Worm (Caenorhabditis elegans): ENCODE data around the gene C04B4.4.

DNA sequence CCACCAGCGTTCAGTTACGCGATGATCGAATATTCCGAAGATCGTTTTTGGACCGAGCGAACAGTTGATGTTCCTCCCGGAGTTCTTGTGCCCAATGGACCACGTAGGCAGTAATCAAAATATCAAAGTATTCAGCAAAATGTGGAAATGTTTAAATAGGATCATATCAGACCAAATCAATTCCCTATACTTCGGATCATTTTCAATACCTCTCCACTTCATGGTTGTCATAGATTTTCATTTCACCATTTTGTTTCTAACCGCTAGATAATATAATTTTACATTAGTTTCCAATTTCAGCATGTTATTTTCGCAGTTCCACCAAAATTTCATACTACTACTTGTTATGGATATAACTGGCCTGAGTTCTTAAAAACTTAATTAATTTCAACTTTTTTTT, 26.9 kb downstream of the C04B4.4 start:
- TF ChIP-seq W03F9.2 (tag; optimal IDR thresholded peaks at IDR 0.05) = no peak
- no peak for TF ChIP-seq him-1 (tag; optimal IDR thresholded peaks at IDR 0.05)
